Fruit fly (Drosophila melanogaster) whole organism, embryonic: ENCODE measurements around the gene fz.

Source experiments
- Asciz ChIP-seq: fragments of 200-800 bp; sonication (Bioruptor generic); optimal IDR thresholded peaks from 2 replicates; lab custom pipeline; 2017; ENCODE audit warnings: missing biosample characterization, mild to moderate bottlenecking, missing genetic modification characterization, missing genetic modification reagents
- CG10431 ChIP-seq: fragments of 200-800 bp; sonication (Bioruptor generic); optimal IDR thresholded peaks from 3 replicates; lab custom pipeline; 2018; ENCODE audit warnings: missing biosample characterization, mild to moderate bottlenecking, missing genetic modification characterization
- CG11085 ChIP-seq: fragments of 200-800 bp; sonication (Bioruptor generic); IDR thresholded peaks from 2 replicates; pipeline ENCODE4 v1.3.6; 2022; ENCODE audit warnings: missing biosample characterization, missing genetic modification characterization
- CG11560 ChIP-seq: fragments of 200-800 bp; sonication (Bioruptor generic); IDR thresholded peaks from 3 replicates; pipeline ENCODE4 v1.3.6; 2022; ENCODE audit warnings: missing biosample characterization, missing genetic modification characterization
- CG11696 ChIP-seq: fragments of 200-800 bp; sonication (Bioruptor generic); IDR thresholded peaks from 2 replicates; pipeline ENCODE4 v1.3.6; 2022; ENCODE audit warnings: missing biosample characterization, missing genetic modification characterization
- CG12219 ChIP-seq: fragments of 200-800 bp; sonication (Bioruptor generic); optimal IDR thresholded peaks from 3 replicates; lab custom pipeline; 2018; ENCODE audit warnings: missing biosample characterization, mild to moderate bottlenecking, missing genetic modification characterization
- CG12299 ChIP-seq: fragments of 200-800 bp; sonication (Bioruptor generic); optimal IDR thresholded peaks from 2 replicates; lab custom pipeline; 2018; ENCODE audit warnings: missing biosample characterization, mild to moderate bottlenecking, missing genetic modification characterization
- CG15073 ChIP-seq: fragments of 200-800 bp; sonication (Bioruptor generic); optimal IDR thresholded peaks from 2 replicates; lab custom pipeline; 2016; ENCODE audit warnings: missing biosample characterization, missing genetic modification characterization
- CG15601 ChIP-seq: fragments of 200-800 bp; sonication (Bioruptor generic); optimal IDR thresholded peaks from 3 replicates; lab custom pipeline; 2019; ENCODE audit warnings: missing biosample characterization, mild to moderate bottlenecking, missing genetic modification characterization, moderate library complexity
- CG17802 ChIP-seq: fragments of 200-800 bp; sonication (Bioruptor generic); optimal IDR thresholded peaks from 2 replicates; lab custom pipeline; 2018; ENCODE audit warnings: missing biosample characterization, mild to moderate bottlenecking, missing genetic modification characterization, moderate library complexity
- CG18262 ChIP-seq: fragments of 200-800 bp; optimal IDR thresholded peaks from 3 replicates; lab custom pipeline; 2019; ENCODE audit warnings: missing biosample characterization, mild to moderate bottlenecking, missing genetic modification characterization, moderate library complexity
- CG2202 ChIP-seq: fragments of 200-800 bp; sonication (Bioruptor generic); optimal IDR thresholded peaks from 2 replicates; lab custom pipeline; 2018; ENCODE audit warnings: missing biosample characterization, mild to moderate bottlenecking, missing genetic modification characterization
- CG30431 ChIP-seq: fragments of 200-800 bp; sonication (Bioruptor generic); optimal IDR thresholded peaks from 2 replicates; lab custom pipeline; 2017; ENCODE audit warnings: missing biosample characterization, missing genetic modification characterization
- CG31224 ChIP-seq: fragments of 200-800 bp; sonication (Bioruptor generic); IDR thresholded peaks from 2 replicates; pipeline ENCODE4 v1.3.6; 2022; ENCODE audit warnings: missing biosample characterization, missing genetic modification characterization
- CG31388 ChIP-seq: fragments of 200-800 bp; sonication (Bioruptor generic); optimal IDR thresholded peaks from 2 replicates; lab custom pipeline; 2016; ENCODE audit warnings: missing biosample characterization, missing genetic modification characterization
- CG3163 ChIP-seq: fragments of 200-800 bp; sonication (Bioruptor generic); optimal IDR thresholded peaks from 3 replicates; lab custom pipeline; 2016; ENCODE audit warnings: missing biosample characterization, missing genetic modification characterization
- CG3281 ChIP-seq: fragments of 200-800 bp; sonication (Bioruptor generic); optimal IDR thresholded peaks from 3 replicates; lab custom pipeline; 2017; ENCODE audit warnings: missing biosample characterization, mild to moderate bottlenecking, missing genetic modification characterization
- CG42726 ChIP-seq: fragments of 200-800 bp; sonication (Bioruptor generic); IDR thresholded peaks from 2 replicates; pipeline ENCODE4 v1.3.6; 2022; ENCODE audit warnings: missing biosample characterization, missing genetic modification characterization; ENCODE audit not compliant: partially characterized antibody
- CG5245 ChIP-seq: fragments of 200-800 bp; sonication (Bioruptor generic); optimal IDR thresholded peaks from 3 replicates; lab custom pipeline; 2016; ENCODE audit warnings: missing biosample characterization, missing genetic modification characterization
- CG6175 ChIP-seq: fragments of 200-800 bp; sonication (Bioruptor generic); IDR thresholded peaks from 3 replicates; pipeline ENCODE4 v1.3.6; 2022; ENCODE audit warnings: missing biosample characterization, missing genetic modification characterization
- CG6791 ChIP-seq: fragments of 200-800 bp; sonication (Bioruptor generic); IDR thresholded peaks from 3 replicates; pipeline ENCODE4 v1.3.6; 2022; ENCODE audit warnings: missing biosample characterization, missing genetic modification characterization; ENCODE audit not compliant: partially characterized antibody
- CG8388 ChIP-seq: fragments of 200-800 bp; sonication (Bioruptor generic); optimal IDR thresholded peaks from 2 replicates; lab custom pipeline; 2019; ENCODE audit warnings: missing biosample characterization, mild to moderate bottlenecking, missing genetic modification characterization, moderate library complexity
- CG8924 ChIP-seq: fragments of 200-800 bp; optimal IDR thresholded peaks from 3 replicates; lab custom pipeline; 2019; ENCODE audit warnings: missing biosample characterization, mild to moderate bottlenecking, missing genetic modification characterization, moderate library complexity
- CHES-1-like ChIP-seq: fragments of 200-800 bp; sonication (Bioruptor generic); optimal IDR thresholded peaks from 2 replicates; lab custom pipeline; 2016; ENCODE audit warnings: missing biosample characterization, missing genetic modification characterization
- Dp ChIP-seq: fragments of 200-800 bp; sonication (Bioruptor generic); optimal IDR thresholded peaks from 2 replicates; lab custom pipeline; 2018; ENCODE audit warnings: missing biosample characterization, mild to moderate bottlenecking, missing genetic modification characterization, moderate library complexity
- HLH4C ChIP-seq: fragments of 200-800 bp; sonication (Bioruptor generic); IDR thresholded peaks from 3 replicates; pipeline ENCODE4 v1.3.6; 2022; ENCODE audit warnings: missing biosample characterization, missing genetic modification characterization; ENCODE audit not compliant: partially characterized antibody
- HLHmδ ChIP-seq: fragments of 200-800 bp; sonication (Bioruptor generic); optimal IDR thresholded peaks from 2 replicates; lab custom pipeline; 2018; ENCODE audit warnings: missing biosample characterization, mild to moderate bottlenecking, missing genetic modification characterization, moderate library complexity
- Hand ChIP-seq: fragments of 200-800 bp; sonication (Bioruptor generic); optimal IDR thresholded peaks from 2 replicates; lab custom pipeline; 2017; ENCODE audit warnings: mild to moderate bottlenecking, missing biosample characterization, missing genetic modification reagents, missing genetic modification characterization
- Jarid2 ChIP-seq: fragments of 200-800 bp; sonication (Bioruptor generic); optimal IDR thresholded peaks from 3 replicates; lab custom pipeline; 2017; ENCODE audit warnings: mild to moderate bottlenecking, missing biosample characterization, missing genetic modification reagents, missing genetic modification characterization
- Lpt ChIP-seq: fragments of >200 bp; optimal IDR thresholded peaks from 2 replicates; lab custom pipeline; 2018; ENCODE audit warnings: missing biosample characterization, missing genetic modification characterization
- MTF-1 ChIP-seq: fragments of 200-800 bp; sonication (Bioruptor generic); optimal IDR thresholded peaks from 2 replicates; lab custom pipeline; 2018; ENCODE audit warnings: missing biosample characterization, mild to moderate bottlenecking, missing genetic modification characterization, borderline replicate concordance
- NFAT ChIP-seq: fragments of 200-800 bp; sonication (Bioruptor generic); IDR thresholded peaks from 2 replicates; pipeline ENCODE4 v1.3.6; 2022; ENCODE audit warnings: missing biosample characterization, missing genetic modification characterization
- Nf-YA ChIP-seq: fragments of 200-800 bp; sonication (Bioruptor generic); IDR thresholded peaks from 2 replicates; pipeline ENCODE4 v1.3.6; 2022; ENCODE audit warnings: missing biosample characterization, missing genetic modification characterization
- Sox102F ChIP-seq: fragments of 200-800 bp; sonication (Bioruptor generic); optimal IDR thresholded peaks from 2 replicates; lab custom pipeline; 2018; ENCODE audit warnings: missing biosample characterization, mild to moderate bottlenecking, missing genetic modification characterization, moderate library complexity
- Trl ChIP-seq, 3 experiments: fragments of >200 bp in 2 of 3; fragments of 200-800 bp in 1 of 3; sonication (Bioruptor generic) in 1 of 3; optimal IDR thresholded peaks; 2 replicates in 1 of 3; 3 replicates in 2 of 3; lab custom pipeline; 2016 to 2017; ENCODE audit warnings: missing biosample characterization in 1 of 3, missing genetic modification characterization in 1 of 3
- abd-A ChIP-seq: fragments of 200-800 bp; sonication (Bioruptor generic); optimal IDR thresholded peaks from 3 replicates; lab custom pipeline; 2019; ENCODE audit warnings: missing biosample characterization, mild to moderate bottlenecking, missing genetic modification characterization, moderate library complexity
- cas ChIP-seq: fragments of 200-800 bp; sonication (Bioruptor generic); IDR thresholded peaks from 2 replicates; pipeline ENCODE4 v1.3.6; 2022; ENCODE audit warnings: missing biosample characterization, missing genetic modification characterization
- corto ChIP-seq: fragments of 200-800 bp; sonication (Bioruptor generic); optimal IDR thresholded peaks from 2 replicates; lab custom pipeline; 2016; ENCODE audit warnings: missing biosample characterization, mild to moderate bottlenecking, missing genetic modification characterization, moderate library complexity
- ems ChIP-seq: fragments of 200-800 bp; sonication (Bioruptor generic); optimal IDR thresholded peaks from 3 replicates; lab custom pipeline; 2016; ENCODE audit warnings: missing biosample characterization, missing genetic modification characterization
- fd3F ChIP-seq: fragments of 200-800 bp; sonication (Bioruptor generic); optimal IDR thresholded peaks from 2 replicates; lab custom pipeline; 2018; ENCODE audit warnings: missing biosample characterization, mild to moderate bottlenecking, missing genetic modification characterization, moderate library complexity
- fd64A ChIP-seq: fragments of 200-800 bp; sonication (Bioruptor generic); optimal IDR thresholded peaks from 3 replicates; lab custom pipeline; 2018; ENCODE audit warnings: missing biosample characterization, mild to moderate bottlenecking, missing genetic modification characterization
- gro ChIP-seq: fragments of 200-800 bp; sonication (Bioruptor generic); optimal IDR thresholded peaks from 2 replicates; lab custom pipeline; 2016; ENCODE audit warnings: missing biosample characterization, missing genetic modification characterization
- kah ChIP-seq: fragments of 200-800 bp; sonication (Bioruptor generic); optimal IDR thresholded peaks from 2 replicates; lab custom pipeline; 2018; ENCODE audit warnings: missing biosample characterization, mild to moderate bottlenecking, missing genetic modification characterization
- ken ChIP-seq: fragments of 200-800 bp; sonication (Bioruptor generic); IDR thresholded peaks from 3 replicates; pipeline ENCODE4 v1.3.6; 2022; ENCODE audit warnings: missing biosample characterization, missing genetic modification characterization
- run ChIP-seq: fragments of 200-800 bp; sonication (Bioruptor generic); optimal IDR thresholded peaks from 3 replicates; lab custom pipeline; 2018; ENCODE audit warnings: missing biosample characterization, mild to moderate bottlenecking, missing genetic modification characterization
- salm ChIP-seq: fragments of 200-800 bp; sonication (Bioruptor generic); optimal IDR thresholded peaks from 2 replicates; lab custom pipeline; 2018; ENCODE audit warnings: missing biosample characterization, mild to moderate bottlenecking, missing genetic modification characterization
- sr ChIP-seq: fragments of 200-800 bp; sonication (Bioruptor generic); IDR thresholded peaks from 3 replicates; pipeline ENCODE4 v1.3.6; 2022; ENCODE audit warnings: missing biosample characterization, missing genetic modification characterization
- unc-4 ChIP-seq: fragments of 200-800 bp; sonication (Bioruptor generic); IDR thresholded peaks from 2 replicates; pipeline ENCODE4 v1.3.6; 2022; ENCODE audit warnings: missing biosample characterization, missing genetic modification characterization; ENCODE audit not compliant: partially characterized antibody
- unpg ChIP-seq: fragments of 200-800 bp; sonication (Bioruptor generic); optimal IDR thresholded peaks from 3 replicates; lab custom pipeline; 2018; ENCODE audit warnings: missing biosample characterization, mild to moderate bottlenecking, missing genetic modification characterization, moderate library complexity
- z ChIP-seq: fragments of 200-800 bp; sonication (Bioruptor generic); IDR thresholded peaks from 3 replicates; pipeline ENCODE4 v1.3.6; 2022; ENCODE audit warnings: missing biosample characterization, missing genetic modification characterization

Gene fz

dm6 chr3L:14338886-14339285 is 64.7 kb downstream of the fz start (continued):
- TF ChIP-seq run (tag; lab: Kevin White, UChicago) (no peak), kah (GFP tag; lab: Kevin White, UChicago) (no peak), unc-4 (no peak), CG15073 (GFP tag; lab: Kevin White, UChicago) (no peak), CG3163 (GFP tag; lab: Kevin White, UChicago) (peak; percentile 45), CG18262 (peak; percentile 63), z (GFP tag; lab: Robert Waterston, UW) (no peak), Jarid2 (peak; percentile 18), Trl (optimal IDR thresholded peaks at IDR 0.05; lab: Kevin White, UChicago) (no peak), Trl (GFP tag; optimal IDR thresholded peaks at IDR 0.05; lab: Kevin White, UChicago) (peak; percentile 87), Hand (no peak), abd-A (tag; lab: Kevin White, UChicago) (no peak), CG11085 (GFP tag; lab: Robert Waterston, UW) (no peak), HLHmδ (GFP tag; lab: Kevin White, UChicago) (no peak), Dp (GFP tag; lab: Kevin White, UChicago) (no peak), CG12219 (GFP tag; lab: Kevin White, UChicago) (peak; percentile 58), CG6791 (GFP tag; lab: Robert Waterston, UW) (no peak), CG3281 (peak; percentile 51), CG6175 (GFP tag; lab: Robert Waterston, UW) (no peak), CG8924 (tag; lab: Kevin White, UChicago) (peak; percentile 52), CG15601 (tag; lab: Kevin White, UChicago) (peak; percentile 21), CG30431 (peak; percentile 51), NFAT (no peak; the same call in 1 of the 2 replicates), CG2202 (tag; lab: Kevin White, UChicago) (peak; percentile 29), CG12299 (no peak), fd64A (GFP tag; lab: Kevin White, UChicago) (no peak), Asciz (GFP tag; lab: Kevin White, UChicago) (peak; percentile 26), CG11560 (tag; lab: Robert Waterston, UW) (no peak), gro (GFP tag; lab: Kevin White, UChicago) (no peak), MTF-1 (GFP tag; lab: Kevin White, UChicago) (peak; percentile 43), CG11696 (no peak), fd3F (GFP tag; lab: Kevin White, UChicago) (no peak), ken (peak; percentile 68; the same call in 2 of the 3 replicates), CG17802 (tag; lab: Kevin White, UChicago) (no peak), corto (GFP tag; lab: Kevin White, UChicago) (no peak), HLH4C (no peak), CG31224 (0 out of 2 replicates have a peak, but pooled peaks have one; percentile 22), salm (tag; lab: Kevin White, UChicago) (peak; percentile 1), Sox102F (GFP tag; lab: Kevin White, UChicago) (peak; percentile 71), sr (GFP tag; lab: Robert Waterston, UW) (no peak), Nf-YA (GFP tag; lab: Robert Waterston, UW) (no peak), CG8388 (GFP tag; lab: Kevin White, UChicago) (peak; percentile 66), CG10431 (GFP tag; lab: Kevin White, UChicago) (no peak), CG31388 (peak; percentile 31), unpg (peak; percentile 73), ems (peak; percentile 59), cas (GFP tag; lab: Robert Waterston, UW) (no peak), CG5245 (GFP tag; lab: Kevin White, UChicago) (peak; percentile 54), CHES-1-like (GFP tag; lab: Kevin White, UChicago) (peak; percentile 57), Lpt (GFP tag; lab: Kevin White, UChicago) (no peak), CG42726 (GFP tag; lab: Robert Waterston, UW) (no peak)
